Worm (Caenorhabditis elegans) whole organism, mixed stage, embryonic: ENCODE measurements around the gene Y38H6C.18.

Experiments used
- blmp-1 ChIP-seq: fragments of 150-350 bp; optimal IDR thresholded peaks from 2 replicates; lab custom pipeline; 2014; ENCODE audit warnings: missing biosample characterization, missing genetic modification characterization
- ceh-83 ChIP-seq: fragments of 200-800 bp; sonication (Bioruptor generic); optimal IDR thresholded peaks from 2 replicates; lab custom pipeline; 2018; ENCODE audit warnings: mild to moderate bottlenecking, missing genetic modification characterization, missing compliant biosample characterization
- ces-1 ChIP-seq: fragments of 150-350 bp; optimal IDR thresholded peaks from 2 replicates; lab custom pipeline; 2014; ENCODE audit warnings: missing biosample characterization, missing genetic modification reagents, missing genetic modification characterization
- elt-1 ChIP-seq: sonication (generic microtip); optimal IDR thresholded peaks from 2 replicates; lab custom pipeline; 2017; ENCODE audit warnings: missing genetic modification characterization, mild to moderate bottlenecking, missing compliant biosample characterization, antibody characterized with exemption, moderate library complexity, borderline replicate concordance; ENCODE audit not compliant: insufficient read depth
- ham-2 ChIP-seq: fragments of 200-800 bp; sonication (Bioruptor generic); optimal IDR thresholded peaks from 2 replicates; lab custom pipeline; 2018; ENCODE audit warnings: mild to moderate bottlenecking, missing genetic modification characterization, missing compliant biosample characterization
- mab-5 ChIP-seq: fragments of 150-350 bp; optimal IDR thresholded peaks from 2 replicates; lab custom pipeline; 2014; ENCODE audit warnings: missing biosample characterization, missing genetic modification characterization
- mep-1 ChIP-seq: fragments of 150-350 bp; optimal IDR thresholded peaks from 2 replicates; lab custom pipeline; 2017; ENCODE audit warnings: missing biosample characterization, missing genetic modification reagents, missing genetic modification characterization, inconsistent platforms
- nhr-12 ChIP-seq: fragments of 150-350 bp; optimal IDR thresholded peaks from 2 replicates; lab custom pipeline; 2014; ENCODE audit warnings: missing biosample characterization, missing genetic modification characterization
- nhr-237 ChIP-seq: fragments of 150-350 bp; optimal IDR thresholded peaks from 2 replicates; lab custom pipeline; 2014; ENCODE audit warnings: missing biosample characterization, missing genetic modification characterization
- nhr-28 ChIP-seq: fragments of 150-350 bp; optimal IDR thresholded peaks from 2 replicates; lab custom pipeline; 2014; ENCODE audit warnings: missing biosample characterization, missing genetic modification characterization
- tbx-8 ChIP-seq: fragments of 200-800 bp; sonication (Bioruptor generic); optimal IDR thresholded peaks from 2 replicates; lab custom pipeline; 2018; ENCODE audit warnings: mild to moderate bottlenecking, missing genetic modification characterization, moderate library complexity, missing compliant biosample characterization
- unc-120 ChIP-seq: sonication (generic microtip); optimal IDR thresholded peaks from 2 replicates; lab custom pipeline; 2017; ENCODE audit warnings: missing genetic modification characterization, missing compliant biosample characterization; ENCODE audit not compliant: poor library complexity, severe bottlenecking
- unc-39 ChIP-seq: fragments of 150-350 bp; optimal IDR thresholded peaks from 2 replicates; lab custom pipeline; 2014; ENCODE audit warnings: missing biosample characterization, missing genetic modification characterization
- ztf-11 ChIP-seq: fragments of 150-350 bp; optimal IDR thresholded peaks from 2 replicates; lab custom pipeline; 2014; ENCODE audit warnings: missing biosample characterization, missing genetic modification characterization

DNA sequence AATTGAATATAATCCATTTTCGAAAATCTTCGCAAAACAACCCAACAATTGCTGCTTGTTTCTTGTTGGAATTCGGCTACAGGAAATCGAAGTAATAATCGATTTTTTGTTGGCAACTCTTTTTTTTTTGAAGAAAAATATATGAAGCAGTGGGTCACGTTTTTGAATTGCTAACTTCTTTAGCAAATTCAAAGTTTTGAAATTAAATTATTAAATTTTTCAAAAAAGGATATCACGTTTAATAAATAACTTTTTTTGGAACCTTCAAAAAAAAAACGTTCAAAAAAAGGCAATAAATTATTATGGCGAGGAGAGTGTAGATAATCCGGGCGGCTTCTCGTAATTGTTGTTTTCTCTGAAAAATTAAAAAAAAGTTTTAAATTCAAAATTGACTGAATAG, 10.7 kb downstream of the Y38H6C.18 start, which contains the start of gene Y38H6C.15:
- TF ChIP-seq ces-1 (no peak), nhr-12 (tag; lab: Kevin White, UChicago) (no peak), mab-5 (no peak), tbx-8 (GFP tag; lab: Kevin White, UChicago) (no peak), unc-39 (tag; lab: Kevin White, UChicago) (no peak), ztf-11 (tag; lab: Kevin White, UChicago) (no peak), ceh-83 (GFP tag; lab: Kevin White, UChicago) (no peak), ham-2 (GFP tag; lab: Kevin White, UChicago) (no peak), blmp-1 (tag; lab: Kevin White, UChicago) (no peak), nhr-237 (tag; lab: Kevin White, UChicago) (no peak), nhr-28 (tag; lab: Kevin White, UChicago) (no peak), unc-120 (no peak), elt-1 (tag; lab: Kevin White, UChicago) (no peak), mep-1 (tag; lab: Kevin White, UChicago) (no peak)
